Worm (Caenorhabditis elegans) whole organism, dauer: Measurements from ENCODE around the gene skat-1.
"Not testable (repeated sequence)": the region's sequence is repeated elsewhere in the genome, so short reads cannot be mapped to it uniquely, and the experiment has no call there.

ENCODE experiments used
- unc-62 ChIP-seq: sonication (generic microtip); optimal IDR thresholded peaks from 2 replicates; lab custom pipeline; 2017; ENCODE audit warnings: missing biosample characterization, missing genetic modification reagents, missing genetic modification characterization

The skat-1 gene

DNA sequence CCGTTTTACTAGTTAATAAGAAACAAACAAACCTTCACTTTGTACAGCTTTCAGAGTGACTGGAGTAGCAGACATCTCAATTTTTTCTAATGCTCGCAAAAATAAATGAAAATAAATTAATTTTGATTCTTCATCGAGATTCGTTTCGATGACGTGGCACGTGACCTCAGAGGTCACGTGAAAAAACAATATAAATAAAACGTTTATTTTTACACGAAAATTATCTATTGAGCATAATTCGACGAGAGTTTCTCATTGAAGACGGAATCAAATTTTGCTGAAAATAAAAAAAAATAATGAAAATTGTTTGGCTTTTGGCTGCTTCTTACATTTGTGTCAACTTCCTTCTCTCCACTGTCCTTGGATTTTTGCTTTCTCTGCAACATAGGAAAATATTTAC, 5.3 kb upstream of the skat-1 start, which contains the start of gene rpn-6.2:
Gene rpn-6.2, minus strand, starts transcription at position 101 of the 400 bp plus-strand sequence.
- no peak for TF ChIP-seq unc-62 (GFP tag; lab: Kevin White, UChicago)

DNA sequence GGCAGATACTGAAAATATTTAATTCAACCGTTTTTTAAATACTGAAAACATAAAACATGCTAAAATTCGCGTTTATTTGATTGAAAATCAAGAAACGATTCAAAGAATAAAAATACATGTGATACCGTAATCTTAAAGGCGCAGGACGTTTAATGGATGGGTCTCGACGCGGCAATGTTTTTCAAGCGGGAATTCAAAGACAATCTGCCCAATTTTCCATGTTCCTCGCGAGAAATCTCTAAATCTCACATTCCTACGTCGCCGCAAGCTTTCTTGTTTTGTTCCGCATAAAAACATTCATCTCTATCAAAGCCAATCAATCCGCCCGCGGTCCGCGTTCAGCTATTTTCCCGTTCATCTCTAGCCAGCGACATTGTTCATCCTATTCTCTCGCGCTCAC, 4.9 kb upstream of the skat-1 start:
- TF ChIP-seq unc-62 (GFP tag; lab: Kevin White, UChicago): no peak

DNA sequence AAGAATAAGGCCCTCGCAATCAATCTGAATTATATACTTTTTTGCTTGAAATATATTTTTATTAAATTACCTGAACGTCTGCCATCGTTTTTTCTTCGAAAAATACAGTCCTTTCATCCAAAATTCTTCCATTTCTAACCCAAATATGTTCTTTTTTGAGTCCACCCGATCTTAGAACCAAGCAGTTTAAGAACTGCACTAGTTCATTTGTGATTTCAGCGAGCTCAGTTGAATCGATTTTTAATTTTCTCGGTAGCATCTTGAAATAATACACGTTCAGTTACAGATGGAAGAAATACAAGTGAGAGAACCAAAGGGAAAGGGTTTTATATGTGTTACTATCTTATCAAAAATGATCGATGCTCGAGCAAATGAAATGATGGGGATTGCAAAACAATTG, 2.9 kb upstream of the skat-1 start, which contains the start of gene F59B2.3:
Gene F59B2.3, minus strand, starts transcription at position 259 of the 400 bp plus-strand sequence.
- no peak for TF ChIP-seq unc-62 (GFP tag; lab: Kevin White, UChicago)

DNA sequence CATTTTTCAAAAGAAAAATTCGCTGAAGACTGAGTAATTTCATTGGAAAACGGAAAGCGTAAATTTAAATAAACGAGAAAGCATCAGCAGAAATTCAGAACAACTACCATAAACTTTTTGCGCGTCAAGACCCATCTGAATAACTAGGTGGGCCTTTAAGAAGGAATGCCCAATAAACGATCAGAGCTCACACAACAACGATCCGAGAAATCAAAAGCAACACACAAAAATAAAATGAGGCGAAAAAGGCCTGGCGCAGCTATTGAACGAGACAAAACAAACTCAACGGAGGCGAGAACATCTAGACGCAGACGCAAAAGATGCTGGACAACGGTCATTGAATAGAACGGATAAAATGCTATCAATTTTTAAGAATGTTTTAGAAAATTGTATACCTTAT, 2.3 kb upstream of the skat-1 start:
- no peak for TF ChIP-seq unc-62 (GFP tag; lab: Kevin White, UChicago)

DNA sequence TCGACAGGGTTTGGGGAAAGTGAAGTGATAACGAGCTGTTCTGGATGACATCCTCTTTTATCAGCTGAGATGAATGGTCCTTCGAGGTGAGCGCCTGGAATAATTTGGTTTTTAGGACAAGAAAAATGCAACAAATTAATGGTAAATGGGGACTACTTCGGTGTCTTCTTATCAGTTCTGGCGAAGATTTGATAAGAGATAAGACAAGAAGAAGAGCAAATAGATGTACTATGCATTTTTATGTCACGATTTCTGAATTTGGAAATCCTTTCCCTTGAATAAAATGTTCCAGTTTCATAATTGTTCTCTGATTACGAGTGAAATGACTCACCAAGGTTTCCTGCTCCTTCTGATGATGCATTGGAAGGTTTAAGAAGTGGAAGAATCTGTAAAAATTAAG, 1.2 kb upstream of the skat-1 start:
- TF ChIP-seq unc-62 (GFP tag; lab: Kevin White, UChicago): no peak

DNA sequence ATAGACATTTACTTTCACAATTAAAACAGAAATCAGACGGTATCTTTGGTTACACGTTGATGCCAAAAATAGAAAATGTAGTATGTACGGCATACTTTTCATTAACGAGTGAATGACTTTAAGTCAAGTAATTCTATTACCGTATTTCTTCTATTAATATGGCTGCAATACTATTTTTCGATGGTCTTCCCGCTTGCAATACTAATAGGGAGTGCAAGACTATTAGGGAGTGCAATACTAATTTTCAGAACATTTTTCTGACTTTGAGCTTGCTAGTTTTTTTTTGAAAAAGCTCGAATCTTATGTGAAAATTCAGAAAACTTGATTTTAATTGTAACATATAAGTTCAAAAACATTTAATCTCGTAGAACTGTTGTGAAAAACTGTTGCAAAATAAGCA, 6.8 kb downstream of the skat-1 start, which contains the start of gene R08D7.7:
Gene R08D7.7, plus strand, starts transcription at position 301 of the 400 bp plus-strand sequence.
- not testable (repeated sequence) for TF ChIP-seq unc-62 (GFP tag; lab: Kevin White, UChicago)

DNA sequence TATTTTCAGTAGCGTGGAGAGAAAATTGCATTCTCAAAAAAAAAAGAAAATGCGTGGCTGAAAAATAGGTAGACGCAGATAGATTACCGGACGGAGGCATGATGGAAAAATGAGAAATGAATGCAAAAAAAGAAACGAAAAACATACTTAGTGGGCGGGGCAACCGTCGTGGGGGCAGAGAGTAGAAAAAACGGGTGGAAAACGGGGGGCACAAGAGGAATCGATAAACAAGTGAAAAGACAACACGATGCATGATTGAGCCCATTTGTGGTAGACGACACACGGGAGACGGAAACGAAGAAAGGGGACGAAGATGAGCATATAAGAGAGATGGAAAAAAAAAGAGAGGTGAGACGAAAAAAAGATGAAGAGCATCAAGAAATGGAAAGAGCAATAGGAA, 8.0 kb downstream of the skat-1 start:
- no peak for TF ChIP-seq unc-62 (GFP tag; lab: Kevin White, UChicago)

DNA sequence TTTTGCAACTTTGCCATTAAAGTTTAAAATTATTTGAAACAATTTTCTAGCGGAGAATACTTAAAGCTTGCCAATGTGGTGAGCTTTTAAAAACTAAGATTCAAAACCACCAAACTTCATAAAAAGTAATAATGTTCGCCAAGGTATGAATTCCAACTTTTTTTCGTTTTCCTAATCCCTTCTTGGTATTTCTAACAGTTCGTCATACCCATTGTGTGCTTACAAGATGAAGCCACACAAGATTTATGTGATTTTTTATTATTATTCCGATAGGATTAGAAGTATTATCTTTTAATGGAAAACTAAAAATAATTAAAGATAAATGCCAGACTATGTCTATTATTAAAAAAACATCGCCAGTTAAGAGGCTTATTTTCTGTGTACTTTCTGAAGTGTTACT, 8.5 kb downstream of the skat-1 start:
- no peak for TF ChIP-seq unc-62 (GFP tag; lab: Kevin White, UChicago)

DNA sequence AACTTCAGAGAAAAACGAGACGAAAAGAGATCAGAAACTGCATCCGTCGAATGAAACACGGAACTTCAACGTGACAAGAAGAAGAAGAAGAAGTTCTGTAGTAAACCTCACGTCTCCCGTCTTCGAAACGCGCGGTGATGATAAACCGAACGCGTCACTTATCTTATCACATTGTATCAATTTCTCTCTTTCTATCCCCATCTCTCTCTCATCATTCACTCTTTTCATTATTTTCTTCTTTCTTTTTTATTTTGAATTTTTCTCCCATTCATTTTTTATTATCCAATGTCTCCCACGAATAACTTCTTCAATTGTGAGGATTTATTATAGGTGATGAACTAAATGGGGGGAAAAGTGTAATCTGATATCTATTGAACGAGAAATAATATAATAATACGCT, 9.7 kb downstream of the skat-1 start:
- no peak for TF ChIP-seq unc-62 (GFP tag; lab: Kevin White, UChicago)

DNA sequence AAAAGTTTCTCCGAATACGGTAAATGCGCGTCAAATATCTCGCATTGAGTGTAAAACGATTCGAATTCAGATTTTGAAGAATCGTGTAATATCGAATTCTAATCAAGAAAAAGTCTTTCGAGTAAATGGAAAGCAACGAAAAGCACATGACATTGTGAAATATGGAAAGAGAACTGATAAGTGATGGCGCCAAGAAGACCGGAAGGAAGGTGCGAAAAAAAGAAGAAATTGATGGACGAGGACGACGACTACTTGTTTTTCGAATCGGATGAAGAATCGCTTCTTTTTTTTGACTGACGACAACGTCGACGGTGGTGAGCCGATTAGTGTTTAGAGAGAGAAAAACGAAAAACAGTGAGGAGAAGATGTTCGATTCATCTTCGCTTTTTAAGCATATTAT, 10.6 kb downstream of the skat-1 start:
- no peak for TF ChIP-seq unc-62 (GFP tag; lab: Kevin White, UChicago)

DNA sequence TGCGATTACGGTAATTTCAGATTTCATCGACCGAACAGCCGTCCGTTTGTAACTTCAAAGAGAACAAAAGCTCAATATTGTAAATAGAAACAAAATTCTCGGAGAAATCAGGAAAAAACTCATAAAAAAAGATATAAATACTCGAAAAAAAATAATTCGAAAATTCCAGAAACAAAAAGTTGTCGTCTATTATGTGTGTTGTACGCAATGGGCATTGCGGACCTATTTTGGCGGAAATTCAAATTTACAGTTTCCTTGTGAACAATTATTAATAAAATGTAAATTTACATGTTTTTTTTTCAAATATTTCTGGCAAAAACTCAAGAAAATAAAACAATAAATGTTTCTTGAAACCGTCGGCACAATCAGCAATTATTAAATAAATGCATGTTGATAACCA, 11.1 kb downstream of the skat-1 start:
- TF ChIP-seq unc-62 (GFP tag; lab: Kevin White, UChicago): no peak

DNA sequence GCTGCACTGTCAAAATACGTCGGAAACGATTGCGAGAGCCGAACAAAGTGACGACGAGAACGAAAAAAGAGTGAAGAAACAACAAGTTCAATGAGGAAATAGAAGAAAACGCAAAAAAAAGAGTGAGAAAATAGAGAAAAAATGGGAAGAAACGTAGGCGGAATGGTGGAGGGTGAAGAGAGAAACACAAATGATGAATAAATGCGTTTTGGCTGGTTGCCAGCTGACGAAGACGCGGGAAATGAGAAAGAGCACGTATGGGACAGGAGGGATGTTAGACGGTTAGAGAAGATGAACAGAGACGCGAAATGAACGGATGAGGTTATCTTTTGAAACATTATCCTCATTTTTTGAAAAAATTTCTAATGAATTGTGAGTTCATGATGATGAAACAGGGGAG, 11.6 kb downstream of the skat-1 start:
- no peak for TF ChIP-seq unc-62 (GFP tag; lab: Kevin White, UChicago)

DNA sequence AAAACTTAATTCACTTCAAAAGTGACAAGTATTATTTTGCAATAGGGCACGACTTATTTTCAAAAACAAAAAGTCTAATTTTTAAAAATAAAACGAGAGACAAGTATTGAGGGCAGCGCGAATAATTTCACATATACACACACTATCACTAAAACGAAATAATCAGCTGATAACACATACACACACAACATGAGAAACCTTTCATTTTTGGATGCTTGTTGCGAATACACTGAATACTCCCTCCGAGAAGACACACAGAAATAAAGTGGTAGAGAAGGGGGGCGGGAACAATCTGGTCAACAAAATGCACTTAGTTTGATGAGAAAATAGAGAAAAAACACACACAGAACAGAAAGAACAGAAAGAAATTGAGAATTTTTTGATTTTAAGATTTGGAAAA, 12.2 kb downstream of the skat-1 start:
- TF ChIP-seq unc-62 (GFP tag; lab: Kevin White, UChicago): no peak

DNA sequence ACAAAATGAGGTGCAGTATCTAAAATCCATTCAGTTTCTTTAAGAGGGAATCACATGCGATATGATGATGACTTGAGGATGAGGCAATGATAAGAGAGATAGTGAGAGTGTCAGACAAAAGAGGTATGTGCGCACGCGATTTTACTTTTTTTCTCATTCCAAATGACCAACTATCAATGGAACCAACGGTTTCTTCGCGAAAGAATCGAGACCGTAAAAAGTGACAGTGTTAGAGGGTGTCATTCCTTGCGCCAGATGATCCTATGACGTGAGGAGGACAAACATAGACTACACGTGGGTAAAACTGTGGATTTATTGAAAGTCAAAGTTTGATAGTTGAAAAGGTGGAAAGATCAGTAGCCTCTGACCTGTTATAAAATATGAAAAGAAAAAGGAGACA, 12.8 kb downstream of the skat-1 start:
- no peak for TF ChIP-seq unc-62 (GFP tag; lab: Kevin White, UChicago)

DNA sequence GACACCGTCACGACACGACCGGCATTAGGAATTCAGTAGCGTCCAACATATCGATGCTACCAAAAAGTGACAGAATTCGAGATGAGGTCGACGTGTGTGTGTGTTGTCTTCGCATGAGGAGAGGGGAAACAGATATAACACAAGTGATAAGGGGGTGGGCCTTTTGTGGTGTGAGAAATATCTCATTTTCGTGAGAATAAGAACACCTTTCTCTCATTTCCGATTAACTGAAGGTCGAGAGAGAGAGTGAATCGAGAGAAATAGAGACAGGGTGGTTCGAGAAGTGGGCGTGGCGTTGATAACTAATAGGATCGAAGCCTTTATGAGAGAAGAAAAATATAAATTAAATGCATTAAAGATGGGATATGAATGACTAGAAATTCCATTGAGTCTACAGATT, 13.5 kb downstream of the skat-1 start:
- no peak for TF ChIP-seq unc-62 (GFP tag; lab: Kevin White, UChicago)

DNA sequence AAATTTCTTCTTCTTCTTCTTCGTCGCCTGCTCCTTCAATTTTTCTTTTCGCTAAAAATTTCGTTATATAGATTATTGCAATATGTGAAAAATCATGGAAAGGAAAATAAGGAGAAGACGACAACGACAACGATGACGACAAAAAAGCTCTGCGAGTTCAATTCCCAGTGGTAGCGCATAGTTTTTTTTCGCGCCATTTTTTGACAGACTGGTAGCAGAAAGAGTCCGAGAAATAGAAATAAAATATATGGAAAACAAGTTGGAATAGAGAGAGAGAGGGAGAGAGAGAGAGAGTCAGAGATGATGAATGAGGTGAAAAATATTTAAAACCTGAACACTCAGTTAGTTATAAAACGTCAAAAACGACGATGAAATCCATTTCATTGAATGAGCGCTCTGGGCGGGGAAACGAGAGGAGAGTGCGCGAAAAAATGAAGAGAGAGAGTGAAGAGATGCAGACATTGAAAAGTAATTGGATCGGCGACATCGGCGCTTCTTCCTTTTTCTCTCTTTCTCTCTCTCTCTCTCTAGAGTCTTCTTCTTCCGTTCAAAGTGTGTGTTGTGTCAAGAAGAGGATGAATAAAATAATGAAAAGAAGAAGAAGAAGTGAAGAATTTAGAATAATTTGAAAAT, 14.6 kb downstream of the skat-1 start, which contains the start of gene pde-2:
Gene pde-2, minus strand, starts transcription at position 51 of the 633 bp plus-strand sequence.
- no peak for TF ChIP-seq unc-62 (GFP tag; lab: Kevin White, UChicago)

DNA sequence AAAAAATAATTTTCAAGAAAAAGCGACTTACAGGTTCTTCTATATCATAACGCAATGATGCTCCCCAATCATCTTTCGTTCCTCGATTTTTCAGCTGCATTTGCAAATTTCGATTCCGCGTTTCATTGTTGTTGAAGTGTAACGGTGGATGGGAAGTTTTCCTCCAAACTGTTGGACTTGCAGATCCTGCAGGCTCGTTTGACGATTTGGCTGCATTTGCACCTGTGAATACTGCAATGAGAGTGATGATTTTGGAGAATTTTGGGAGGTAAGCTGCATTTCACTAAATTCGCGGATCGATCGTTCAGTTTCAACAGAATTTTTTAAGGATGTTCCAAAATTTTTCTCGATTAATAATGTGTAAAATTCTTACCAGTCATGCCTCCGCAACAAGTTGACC, 15.7 kb downstream of the skat-1 start:
- TF ChIP-seq unc-62 (GFP tag; lab: Kevin White, UChicago): no peak
